Fruit fly (Drosophila melanogaster): ENCODE measurements around the gene TwdlZ.
A peak's percentile ranks its signal among the peaks of the same experiment; 100 is the strongest.

TwdlZ gene

DNA sequence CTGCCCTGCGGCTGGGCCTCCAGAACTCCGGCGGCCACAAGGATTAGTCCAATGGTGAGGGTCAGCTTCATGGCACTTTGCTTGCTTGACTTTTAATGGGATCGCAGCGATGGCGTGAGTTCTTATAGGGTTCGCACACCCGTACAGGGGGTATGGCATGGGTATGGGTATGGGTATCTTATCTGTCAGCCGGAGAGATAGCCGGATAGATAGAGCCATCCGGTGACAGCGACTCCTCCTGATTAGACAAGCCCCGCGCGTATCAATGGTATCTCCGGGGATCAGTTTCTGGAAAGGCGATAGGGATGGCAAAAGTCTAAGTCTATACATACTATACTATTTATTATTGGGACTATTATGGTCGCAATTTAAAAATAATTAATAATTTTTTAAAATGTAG lies 31.2 kb upstream of the TwdlZ start, which contains the start of gene CG9672:
Gene CG9672 (minus strand): TSS at position 101 of the 400 bp plus-strand sequence.
- no peak for TF ChIP-seq CG17801 (GFP tag; optimal IDR thresholded peaks at IDR 0.05; ENCODE audit: partially characterized antibody)

DNA sequence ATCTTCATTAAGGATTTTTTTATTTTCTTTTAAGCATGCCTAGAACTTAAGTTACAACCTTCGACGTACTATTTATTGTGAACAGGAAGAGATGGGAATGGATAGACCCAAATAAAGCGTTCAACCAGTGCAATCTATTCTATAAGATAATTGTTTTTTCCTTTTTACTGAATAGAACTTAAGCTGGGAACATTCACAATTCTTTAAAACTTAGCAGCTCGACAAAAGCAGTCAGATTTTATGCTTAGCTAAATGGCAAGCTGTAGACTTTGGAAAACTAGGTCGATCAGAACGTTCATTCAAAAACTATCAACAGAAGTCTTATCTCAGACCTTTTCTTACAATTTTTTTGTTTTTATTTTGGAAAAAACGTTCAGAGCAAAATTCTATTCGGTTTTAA lies 27.0 kb upstream of the TwdlZ start, which contains the start of gene CG13008:
Gene CG13008 (plus strand): TSS at position 301 of the 400 bp plus-strand sequence.
- no peak for TF ChIP-seq CG17801 (GFP tag; optimal IDR thresholded peaks at IDR 0.05; ENCODE audit: partially characterized antibody)

DNA sequence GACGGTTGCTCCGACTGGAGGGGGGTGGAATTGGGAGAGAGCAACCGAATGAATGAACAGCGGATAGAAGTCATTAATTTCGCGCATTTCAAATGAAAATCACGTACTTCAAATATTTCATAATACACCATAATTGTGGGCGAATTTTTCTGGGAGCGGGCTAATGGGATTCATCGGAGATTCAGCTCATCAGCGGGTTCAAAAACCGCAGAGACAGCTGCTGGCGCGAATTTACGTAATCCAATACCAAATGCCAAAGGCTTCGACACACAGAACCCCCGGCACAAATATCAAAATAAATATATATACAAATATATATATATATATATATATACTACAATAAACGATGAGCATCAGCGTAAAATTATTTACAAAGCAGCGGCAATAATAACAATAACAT lies 21.3 kb upstream of the TwdlZ start:
- TF ChIP-seq CG17801 (GFP tag; optimal IDR thresholded peaks at IDR 0.05; ENCODE audit: partially characterized antibody): no peak

DNA sequence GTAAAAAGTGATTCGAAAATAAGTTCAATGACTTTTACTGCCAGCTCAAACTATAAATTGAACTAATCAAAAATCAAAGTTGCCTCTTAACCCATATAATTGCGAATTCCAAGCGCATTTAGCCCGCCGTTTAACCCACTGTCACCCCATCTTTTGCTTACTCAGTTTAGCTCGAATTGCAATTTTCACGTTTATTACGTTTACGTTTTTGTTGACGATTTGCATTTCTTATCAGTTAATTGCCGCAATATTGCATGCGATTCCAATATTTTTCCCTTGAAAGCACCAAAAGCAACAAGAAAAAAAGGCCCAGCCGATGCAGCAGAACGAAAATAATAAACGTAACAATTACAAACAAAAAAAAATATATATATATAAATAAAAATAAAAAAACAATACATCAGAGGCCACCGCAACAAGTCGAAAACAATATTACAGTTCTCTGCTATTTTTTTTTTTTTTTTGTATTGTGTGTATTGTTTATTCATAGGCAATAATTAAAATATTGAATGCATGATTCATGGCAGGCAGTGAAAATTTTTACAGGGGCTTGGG lies 19.7 kb upstream of the TwdlZ start:
- peak; percentile 70 for TF ChIP-seq CG17801 (GFP tag; optimal IDR thresholded peaks at IDR 0.05; ENCODE audit: partially characterized antibody)

DNA sequence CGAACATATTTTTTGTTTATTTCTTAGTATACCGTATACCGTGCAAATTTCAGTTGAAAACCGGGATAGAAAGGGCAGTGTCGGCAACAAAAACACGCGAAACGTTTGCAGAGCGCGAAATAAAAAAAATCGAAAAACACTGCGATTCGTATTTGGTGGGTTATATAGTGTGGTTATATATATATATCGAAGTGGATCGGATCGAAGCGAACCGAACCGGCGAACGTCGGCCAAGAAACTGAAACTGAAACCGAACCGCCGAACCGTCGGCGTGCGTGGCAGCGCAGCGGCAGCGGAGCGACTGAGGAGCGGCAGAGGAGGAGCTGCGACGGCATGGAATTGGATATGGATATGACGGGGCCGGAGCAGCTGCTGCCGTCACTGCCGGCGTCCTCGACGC lies 16.8 kb upstream of the TwdlZ start, which contains the start of the genes CG32572 and CG34325:
Gene CG32572 (plus strand): TSS at position 16 of the 400 bp plus-strand sequence.
Gene CG34325 (minus strand): TSS at position 244 of the 400 bp plus-strand sequence.
- peak; percentile 9 for TF ChIP-seq CG17801 (GFP tag; optimal IDR thresholded peaks at IDR 0.05; ENCODE audit: partially characterized antibody)

DNA sequence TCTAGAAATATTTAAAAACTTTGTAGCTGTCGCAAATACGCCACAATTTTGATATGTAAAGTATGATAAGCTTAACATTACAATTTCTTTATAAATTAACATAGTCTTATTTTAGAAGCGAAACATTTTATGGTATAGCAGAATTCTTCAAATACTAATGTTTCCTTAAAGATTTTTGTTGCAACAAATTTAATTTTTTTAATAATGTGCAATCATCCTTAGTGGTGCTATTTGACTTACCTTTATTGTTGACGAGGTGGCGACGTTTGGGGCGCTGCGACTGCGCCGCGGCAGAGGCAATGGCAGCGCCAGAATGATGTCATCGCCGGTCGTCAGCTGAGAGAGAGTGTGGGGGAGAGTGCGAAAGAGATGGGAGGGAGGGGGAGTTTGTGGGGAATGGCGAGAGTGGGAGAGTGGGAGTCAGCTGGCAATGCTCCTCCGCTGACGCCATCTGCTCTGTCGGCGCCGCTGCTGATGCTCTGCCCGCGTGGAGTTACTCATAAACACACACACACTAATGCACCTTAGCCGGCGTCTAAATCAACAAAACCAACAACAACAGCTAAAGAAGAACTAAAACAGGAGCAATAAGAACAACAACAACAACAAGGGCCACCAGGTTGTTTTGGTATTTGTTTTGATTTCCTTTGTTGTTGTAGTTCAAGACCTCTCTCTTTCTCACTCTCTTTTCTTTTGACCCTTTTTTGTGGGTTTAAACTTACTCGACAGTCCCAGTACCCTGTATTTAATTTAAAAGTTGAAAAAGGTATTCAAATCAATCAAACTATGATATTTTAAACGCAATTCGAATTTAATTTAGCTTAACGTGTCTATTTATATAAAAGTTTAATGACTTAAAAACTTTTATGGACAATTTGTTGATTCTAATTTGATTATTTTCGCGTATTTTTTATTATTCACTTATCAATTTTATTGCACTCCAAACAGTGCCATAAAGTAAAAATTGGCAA lies 14.5 kb upstream of the TwdlZ start:
- TF ChIP-seq CG17801 (GFP tag; optimal IDR thresholded peaks at IDR 0.05; ENCODE audit: partially characterized antibody): peak; percentile 38

DNA sequence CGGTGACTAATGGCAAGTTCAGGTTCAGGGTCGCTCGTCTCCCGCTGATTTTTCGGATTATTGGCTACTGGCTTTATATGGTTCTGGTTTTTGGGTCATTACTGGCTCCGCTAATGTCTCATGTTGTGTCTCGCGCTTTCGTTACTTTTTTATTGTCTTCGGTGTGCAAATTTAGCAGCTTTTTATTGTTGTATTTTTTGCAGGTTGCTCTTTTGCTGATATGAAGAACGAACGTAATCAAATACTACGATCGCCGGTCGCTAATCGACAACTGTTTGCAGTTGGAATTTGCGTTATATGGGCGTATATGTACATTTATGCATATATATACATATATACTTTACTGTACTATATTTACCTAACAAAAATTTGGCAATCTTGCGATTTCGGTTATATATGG lies 13.4 kb upstream of the TwdlZ start:
- peak; percentile 20 for TF ChIP-seq CG17801 (GFP tag; optimal IDR thresholded peaks at IDR 0.05; ENCODE audit: partially characterized antibody)

DNA sequence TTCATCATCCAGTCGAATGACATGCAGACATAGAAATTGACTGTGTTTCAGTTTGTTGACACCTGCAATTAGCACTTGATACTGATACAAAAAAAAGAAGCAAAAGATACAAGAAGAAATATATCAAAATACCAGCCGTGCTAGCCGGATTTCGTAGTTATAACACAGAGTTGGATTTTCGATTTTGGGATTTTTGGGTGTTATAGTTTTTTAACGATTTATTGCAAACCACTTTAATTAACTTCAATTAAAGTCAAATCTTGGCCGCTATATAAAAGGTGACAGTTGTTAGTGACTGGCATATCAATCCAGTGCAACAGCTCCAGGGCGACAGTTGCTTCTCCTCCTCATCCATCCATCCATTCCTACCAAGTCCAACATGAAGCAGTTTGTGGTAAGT lies 7.2 kb upstream of the TwdlZ start, which contains the start of gene TwdlX:
Gene TwdlX (plus strand): TSS at position 301 of the 400 bp plus-strand sequence.
- TF ChIP-seq CG17801 (GFP tag; optimal IDR thresholded peaks at IDR 0.05; ENCODE audit: partially characterized antibody): no peak

DNA sequence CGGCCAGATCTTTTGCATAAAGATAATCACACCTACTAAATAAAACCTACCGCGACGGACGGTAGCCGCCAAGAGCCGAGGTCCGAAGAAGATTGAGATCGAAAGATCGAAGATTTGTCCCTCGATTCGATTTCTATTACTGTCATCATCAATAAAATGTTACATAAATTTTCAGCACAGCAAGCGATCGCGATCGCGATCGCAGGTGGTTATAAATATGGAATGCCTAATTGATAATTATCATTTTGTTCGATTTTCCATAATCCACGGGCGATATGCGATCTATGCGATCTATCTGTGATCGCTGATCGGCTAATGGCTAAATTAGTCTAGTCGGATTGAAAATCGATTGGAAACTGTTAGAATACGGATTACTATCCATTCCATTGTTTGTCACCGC lies 4.7 kb upstream of the TwdlZ start:
- TF ChIP-seq CG17801 (GFP tag; optimal IDR thresholded peaks at IDR 0.05; ENCODE audit: partially characterized antibody): no peak

DNA sequence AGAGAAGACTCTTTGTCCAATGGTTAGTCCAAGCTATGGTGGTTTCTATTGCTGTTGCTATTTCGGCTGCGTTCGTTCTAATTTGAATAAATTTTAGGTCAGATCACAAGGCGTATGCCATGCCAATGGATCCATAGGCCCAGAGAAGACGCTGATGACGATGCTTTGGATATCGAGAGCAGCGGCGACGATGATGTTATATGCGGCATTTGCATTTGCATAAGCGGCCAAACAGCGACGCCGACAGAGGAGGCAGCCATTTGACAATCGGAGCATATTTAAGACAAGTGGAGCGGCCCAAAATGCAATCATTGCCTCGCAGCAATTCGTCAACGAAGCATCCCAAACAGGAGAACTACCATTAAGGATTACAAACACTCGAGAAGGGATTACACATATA lies 3.3 kb upstream of the TwdlZ start, which contains the start of gene TwdlY:
Gene TwdlY (plus strand): TSS at position 301 of the 400 bp plus-strand sequence.
- no peak for TF ChIP-seq CG17801 (GFP tag; optimal IDR thresholded peaks at IDR 0.05; ENCODE audit: partially characterized antibody)

DNA sequence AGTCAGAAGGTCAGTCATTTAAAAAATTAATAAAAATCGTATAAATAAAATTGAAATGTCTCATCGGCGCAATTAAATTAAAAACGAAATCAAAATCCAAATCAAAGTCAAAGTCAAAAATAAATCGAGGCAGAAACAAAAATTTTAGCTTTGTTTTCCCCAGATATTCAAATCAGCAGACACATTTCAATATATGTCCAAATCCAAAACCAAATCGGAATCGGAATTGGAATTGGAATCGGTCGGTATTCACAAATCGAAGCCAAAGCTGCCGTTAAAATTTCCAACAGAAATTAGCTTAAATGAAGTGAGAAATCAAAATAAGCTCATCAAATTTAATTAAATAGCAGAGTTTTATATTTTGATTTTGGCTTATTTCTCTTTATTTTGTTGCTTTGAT lies 1.8 kb upstream of the TwdlZ start:
- no peak for TF ChIP-seq CG17801 (GFP tag; optimal IDR thresholded peaks at IDR 0.05; ENCODE audit: partially characterized antibody)

DNA sequence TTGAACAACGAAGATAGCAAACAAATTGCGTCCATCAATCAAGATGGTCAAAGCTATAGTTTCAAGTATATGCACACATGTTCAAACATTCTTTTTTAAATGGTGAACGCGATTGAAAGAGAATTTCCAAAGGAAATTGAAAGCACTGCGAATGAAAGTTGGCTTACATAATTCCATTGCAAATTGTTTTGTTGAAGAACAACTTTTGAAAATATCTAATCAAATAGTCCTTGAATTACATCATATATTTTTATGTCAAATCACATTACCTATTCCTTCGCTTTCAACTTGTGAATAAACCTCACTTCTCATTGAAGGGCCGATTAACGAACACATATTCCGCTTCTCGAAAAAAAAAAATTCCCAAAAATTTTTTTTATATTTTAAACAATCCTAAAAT lies 2.6 kb downstream of the TwdlZ start, which contains the start of gene CG32568:
Gene CG32568 (plus strand): TSS at position 301 of the 400 bp plus-strand sequence.
- TF ChIP-seq CG17801 (GFP tag; optimal IDR thresholded peaks at IDR 0.05; ENCODE audit: partially characterized antibody): no peak

DNA sequence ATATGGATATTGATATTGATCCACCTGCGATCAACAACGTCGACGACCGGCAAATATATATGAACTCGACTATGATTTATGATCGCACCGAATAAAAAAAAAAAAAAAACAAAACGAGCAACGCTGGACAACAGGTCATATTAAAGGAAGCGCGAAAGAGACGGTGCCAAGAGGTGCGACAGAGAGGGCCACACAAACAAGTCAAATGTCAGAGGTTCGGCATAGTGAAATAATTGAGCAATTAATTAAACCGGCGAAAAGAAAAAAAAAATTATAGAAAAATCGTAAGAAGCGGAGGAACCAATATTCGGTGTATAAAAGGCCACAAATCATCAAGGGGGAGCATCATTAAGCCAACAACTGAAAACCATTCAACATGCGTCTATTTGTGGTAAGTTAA lies 4.6 kb downstream of the TwdlZ start, which contains the start of gene Twdlalpha:
Gene Twdlalpha (plus strand): TSS at position 301 of the 400 bp plus-strand sequence.
- TF ChIP-seq CG17801 (GFP tag; optimal IDR thresholded peaks at IDR 0.05; ENCODE audit: partially characterized antibody): no peak

DNA sequence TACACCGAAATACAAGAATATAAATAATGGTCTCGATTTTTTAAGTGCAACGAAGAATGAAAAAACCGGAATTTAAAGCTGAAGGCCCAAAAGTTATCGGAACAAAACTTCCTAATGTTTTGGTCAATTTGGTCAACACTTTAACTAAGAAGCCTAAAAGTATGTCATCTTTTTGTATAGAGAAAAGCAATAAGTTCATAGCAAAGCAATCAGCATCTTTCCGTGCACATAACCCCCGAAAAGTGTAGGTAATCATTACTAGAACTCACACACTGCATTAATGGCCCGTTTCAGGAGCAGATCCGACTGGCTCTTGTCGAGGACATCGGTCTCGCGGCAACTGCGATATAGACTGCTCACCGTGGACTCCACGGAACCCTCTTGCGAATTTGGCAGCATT lies 6.4 kb downstream of the TwdlZ start:
- no peak for TF ChIP-seq CG17801 (GFP tag; optimal IDR thresholded peaks at IDR 0.05; ENCODE audit: partially characterized antibody)

DNA sequence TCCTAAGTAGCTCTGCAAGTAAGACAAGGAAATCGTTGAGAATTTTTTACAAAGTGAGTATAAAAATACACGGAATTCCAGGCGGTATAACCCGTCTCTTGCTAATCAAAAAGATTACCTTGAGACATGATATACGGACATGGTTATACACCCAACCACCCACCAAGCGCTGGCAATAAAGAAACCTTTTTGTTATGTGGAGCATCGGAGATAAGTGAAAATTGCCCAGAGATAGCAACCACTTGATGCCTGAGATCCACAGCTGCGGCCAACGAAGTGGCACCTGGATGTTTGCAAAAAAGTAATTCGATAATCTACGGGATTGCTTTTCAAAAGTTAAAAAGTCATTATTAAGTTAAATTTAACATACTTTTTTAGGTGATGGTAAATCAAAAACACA lies 8.0 kb downstream of the TwdlZ start:
- no peak for TF ChIP-seq CG17801 (GFP tag; optimal IDR thresholded peaks at IDR 0.05; ENCODE audit: partially characterized antibody)

Data from ovary, adult (tissue).